Worm (Caenorhabditis elegans) whole organism, late embryonic: ENCODE measurements around the gene T27E4.1.

Experiments used
- C38D4.7 ChIP-seq: fragments of 200-800 bp; sonication (Bioruptor generic); optimal IDR thresholded peaks from 2 replicates; lab custom pipeline; 2018; ENCODE audit warnings: mild to moderate bottlenecking, missing genetic modification characterization, moderate library complexity, missing compliant biosample characterization
- Y22D7AL.16 ChIP-seq: sonication (generic microtip); optimal IDR thresholded peaks from 2 replicates; lab custom pipeline; 2016; ENCODE audit warnings: missing genetic modification characterization, missing compliant biosample characterization
- elt-2 ChIP-seq: sonication (generic microtip); optimal IDR thresholded peaks from 2 replicates; lab custom pipeline; 2016; ENCODE audit warnings: missing genetic modification reagents, missing genetic modification characterization, missing compliant biosample characterization
- ets-4 ChIP-seq: sonication (generic microtip); optimal IDR thresholded peaks from 2 replicates; lab custom pipeline; 2016; ENCODE audit warnings: missing genetic modification characterization, missing compliant biosample characterization
- fkh-10 ChIP-seq: fragments of 150-350 bp; optimal IDR thresholded peaks from 2 replicates; lab custom pipeline; 2014; ENCODE audit warnings: missing biosample characterization, missing genetic modification reagents, missing genetic modification characterization
- fkh-6 ChIP-seq: sonication (generic microtip); optimal IDR thresholded peaks from 2 replicates; lab custom pipeline; 2016; ENCODE audit warnings: missing genetic modification characterization, missing compliant biosample characterization
- lin-11 ChIP-seq: fragments of 200-800 bp; sonication (Bioruptor generic); optimal IDR thresholded peaks from 2 replicates; lab custom pipeline; 2018; ENCODE audit warnings: mild to moderate bottlenecking, missing genetic modification characterization, missing compliant biosample characterization
- mec-3 ChIP-seq: sonication (generic microtip); optimal IDR thresholded peaks from 2 replicates; lab custom pipeline; 2016; ENCODE audit warnings: borderline replicate concordance, missing genetic modification characterization, missing compliant biosample characterization
- nfya-1 ChIP-seq: sonication (generic microtip); optimal IDR thresholded peaks from 2 replicates; lab custom pipeline; 2017; ENCODE audit warnings: missing genetic modification characterization, mild to moderate bottlenecking, missing compliant biosample characterization, antibody characterized with exemption, moderate library complexity
- pros-1 ChIP-seq: fragments of 150-350 bp; optimal IDR thresholded peaks from 2 replicates; lab custom pipeline; 2014; ENCODE audit warnings: missing biosample characterization, missing genetic modification reagents, missing genetic modification characterization

DNA sequence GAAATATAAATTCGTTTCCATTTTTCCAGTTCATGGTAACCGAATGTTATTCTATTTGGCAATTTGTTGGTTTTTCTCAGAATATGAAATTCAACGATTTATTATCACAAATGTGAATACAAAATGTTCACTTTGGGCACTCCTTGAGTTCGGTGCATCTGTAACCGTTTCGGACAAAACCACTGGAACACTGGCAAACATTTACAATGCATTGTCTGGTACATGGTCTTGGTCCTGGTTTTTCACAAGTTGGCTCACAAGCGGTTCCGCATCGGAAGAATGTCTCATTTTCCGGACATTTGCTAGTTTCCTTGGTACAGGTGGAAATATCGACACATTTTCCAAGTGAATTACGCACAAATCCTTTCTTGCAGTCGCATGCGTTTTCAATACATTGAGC is 38.9 kb upstream of the T27E4.1 start:
- TF ChIP-seq Y22D7AL.16 (tag; lab: Kevin White, UChicago) (no peak), mec-3 (tag; lab: Kevin White, UChicago) (no peak), fkh-6 (tag; lab: Kevin White, UChicago) (no peak), fkh-10 (GFP tag; lab: Kevin White, UChicago) (no peak), pros-1 (no peak), ets-4 (tag; lab: Kevin White, UChicago) (no peak), lin-11 (tag; lab: Kevin White, UChicago) (no peak), elt-2 (tag; lab: Kevin White, UChicago) (no peak), nfya-1 (tag; lab: Kevin White, UChicago) (no peak), C38D4.7 (no peak)
